Fruit fly (Drosophila melanogaster) whole organism, embryonic: ENCODE measurements around the gene CG14423.

ENCODE experiments used
- CG10267 ChIP-seq: fragments of 200-800 bp; sonication (Bioruptor generic); optimal IDR thresholded peaks from 2 replicates; lab custom pipeline; 2018; ENCODE audit warnings: missing biosample characterization, mild to moderate bottlenecking, missing genetic modification characterization, moderate library complexity
- CG10979 ChIP-seq: fragments of 200-800 bp; sonication (Bioruptor generic); optimal IDR thresholded peaks from 2 replicates; lab custom pipeline; 2018; ENCODE audit warnings: missing biosample characterization, mild to moderate bottlenecking, missing genetic modification characterization, moderate library complexity
- CG12391 ChIP-seq: fragments of 200-800 bp; sonication (Bioruptor generic); optimal IDR thresholded peaks from 3 replicates; lab custom pipeline; 2018; ENCODE audit warnings: missing biosample characterization, mild to moderate bottlenecking, missing genetic modification characterization, moderate library complexity
- CG13287 ChIP-seq: fragments of 200-800 bp; sonication (Bioruptor generic); IDR thresholded peaks from 2 replicates; pipeline ENCODE4 v1.3.6; 2022; ENCODE audit warnings: missing biosample characterization, missing genetic modification characterization; ENCODE audit not compliant: partially characterized antibody
- CG15601 ChIP-seq: fragments of 200-800 bp; sonication (Bioruptor generic); optimal IDR thresholded peaks from 3 replicates; lab custom pipeline; 2019; ENCODE audit warnings: missing biosample characterization, mild to moderate bottlenecking, missing genetic modification characterization, moderate library complexity
- CG1603 ChIP-seq: fragments of 200-800 bp; sonication (Bioruptor generic); optimal IDR thresholded peaks from 2 replicates; lab custom pipeline; 2019; ENCODE audit warnings: missing biosample characterization, mild to moderate bottlenecking, missing genetic modification characterization, moderate library complexity
- CG17385 ChIP-seq: fragments of 200-800 bp; sonication (Bioruptor generic); optimal IDR thresholded peaks from 3 replicates; lab custom pipeline; 2018; ENCODE audit warnings: missing biosample characterization, mild to moderate bottlenecking, missing genetic modification characterization
- CG18262 ChIP-seq: fragments of 200-800 bp; optimal IDR thresholded peaks from 3 replicates; lab custom pipeline; 2019; ENCODE audit warnings: missing biosample characterization, mild to moderate bottlenecking, missing genetic modification characterization, moderate library complexity
- CG18599 ChIP-seq: fragments of 200-800 bp; sonication (Bioruptor generic); optimal IDR thresholded peaks from 3 replicates; lab custom pipeline; 2017; ENCODE audit warnings: missing biosample characterization, missing genetic modification characterization, mild to moderate bottlenecking, moderate library complexity, missing genetic modification reagents
- CG2120 ChIP-seq: fragments of 200-800 bp; sonication (Bioruptor generic); optimal IDR thresholded peaks from 3 replicates; lab custom pipeline; 2016; ENCODE audit warnings: missing biosample characterization, missing genetic modification characterization
- CG2712 ChIP-seq: fragments of 200-800 bp; optimal IDR thresholded peaks from 3 replicates; lab custom pipeline; 2019; ENCODE audit warnings: missing biosample characterization, mild to moderate bottlenecking, missing genetic modification characterization, moderate library complexity
- CG31441 ChIP-seq: fragments of 200-800 bp; sonication (Bioruptor generic); IDR thresholded peaks from 2 replicates; pipeline ENCODE4 v1.3.6; 2022; ENCODE audit warnings: missing biosample characterization, missing genetic modification characterization
- CG3281 ChIP-seq: fragments of 200-800 bp; sonication (Bioruptor generic); optimal IDR thresholded peaks from 3 replicates; lab custom pipeline; 2017; ENCODE audit warnings: missing biosample characterization, mild to moderate bottlenecking, missing genetic modification characterization
- CG5180 ChIP-seq: fragments of 200-800 bp; sonication (Bioruptor generic); optimal IDR thresholded peaks from 3 replicates; lab custom pipeline; 2017; ENCODE audit warnings: missing biosample characterization, missing genetic modification characterization, mild to moderate bottlenecking, moderate library complexity, missing genetic modification reagents
- CG6689 ChIP-seq: fragments of 200-800 bp; sonication (Bioruptor generic); IDR thresholded peaks from 2 replicates; pipeline ENCODE4 v1.3.6; 2022; ENCODE audit warnings: missing biosample characterization, missing genetic modification characterization
- CG6813 ChIP-seq: fragments of 200-800 bp; sonication (Bioruptor generic); optimal IDR thresholded peaks from 2 replicates; lab custom pipeline; 2017; ENCODE audit warnings: missing biosample characterization, missing genetic modification characterization, mild to moderate bottlenecking, moderate library complexity, missing genetic modification reagents
- CG8089 ChIP-seq: fragments of 200-800 bp; sonication (Bioruptor generic); optimal IDR thresholded peaks from 3 replicates; lab custom pipeline; 2016; ENCODE audit warnings: missing biosample characterization, missing genetic modification characterization
- CG8281 ChIP-seq: fragments of 200-800 bp; sonication (Bioruptor generic); optimal IDR thresholded peaks from 2 replicates; lab custom pipeline; 2018; ENCODE audit warnings: missing biosample characterization, mild to moderate bottlenecking, missing genetic modification characterization, moderate library complexity
- CG8388 ChIP-seq: fragments of 200-800 bp; sonication (Bioruptor generic); optimal IDR thresholded peaks from 2 replicates; lab custom pipeline; 2019; ENCODE audit warnings: missing biosample characterization, mild to moderate bottlenecking, missing genetic modification characterization, moderate library complexity
- CG8944 ChIP-seq: fragments of 200-800 bp; sonication (Bioruptor generic); optimal IDR thresholded peaks from 3 replicates; lab custom pipeline; 2016; ENCODE audit warnings: missing biosample characterization, missing genetic modification characterization
- CoRest ChIP-seq: fragments of 200-800 bp; sonication (Bioruptor generic); optimal IDR thresholded peaks from 3 replicates; lab custom pipeline; 2018; ENCODE audit warnings: missing biosample characterization, mild to moderate bottlenecking, missing genetic modification characterization, moderate library complexity
- D ChIP-seq, 2 experiments: fragments of 200-800 bp in 1 of 2; fragments of >200 bp in 1 of 2; sonication (Bioruptor generic) in 1 of 2; optimal IDR thresholded peaks; 2 replicates in 1 of 2; 3 replicates in 1 of 2; lab custom pipeline; 2017; ENCODE audit warnings: mild to moderate bottlenecking in 1 of 2, missing biosample characterization in 1 of 2, missing genetic modification characterization in 1 of 2, missing genetic modification reagents in 1 of 2
- E2f2 ChIP-seq: fragments of 200-800 bp; sonication (Bioruptor generic); IDR thresholded peaks from 2 replicates; pipeline ENCODE4 v1.3.6; 2022; ENCODE audit warnings: missing biosample characterization, missing genetic modification characterization
- Fer1 ChIP-seq: fragments of 200-800 bp; sonication (Bioruptor generic); optimal IDR thresholded peaks from 2 replicates; lab custom pipeline; 2017; ENCODE audit warnings: missing biosample characterization, mild to moderate bottlenecking, missing genetic modification characterization
- H2.0 ChIP-seq: fragments of 200-800 bp; sonication (Bioruptor generic); IDR thresholded peaks from 2 replicates; pipeline ENCODE4 v1.3.6; 2022; ENCODE audit warnings: missing biosample characterization, missing genetic modification characterization
- HHEX ChIP-seq: fragments of 200-800 bp; sonication (Bioruptor generic); optimal IDR thresholded peaks from 3 replicates; lab custom pipeline; 2017; ENCODE audit warnings: missing biosample characterization, mild to moderate bottlenecking, missing genetic modification characterization, missing genetic modification reagents
- Ptx1 ChIP-seq: fragments of 200-800 bp; sonication (Bioruptor generic); IDR thresholded peaks from 2 replicates; pipeline ENCODE4 v1.3.6; 2022; ENCODE audit warnings: missing biosample characterization, missing genetic modification characterization
- Sox100B ChIP-seq: fragments of 200-800 bp; sonication (Bioruptor generic); optimal IDR thresholded peaks from 3 replicates; lab custom pipeline; 2018; ENCODE audit warnings: missing biosample characterization, mild to moderate bottlenecking, missing genetic modification characterization
- Ssrp ChIP-seq: fragments of 200-800 bp; sonication (Bioruptor generic); optimal IDR thresholded peaks from 2 replicates; lab custom pipeline; 2018; ENCODE audit warnings: missing biosample characterization, mild to moderate bottlenecking, missing genetic modification characterization, moderate library complexity
- ab ChIP-seq: fragments of 200-800 bp; sonication (Bioruptor generic); optimal IDR thresholded peaks from 2 replicates; lab custom pipeline; 2016; ENCODE audit warnings: missing biosample characterization, missing genetic modification characterization
- ase ChIP-seq: fragments of 200-800 bp; sonication (Bioruptor generic); IDR thresholded peaks from 3 replicates; pipeline ENCODE4 v1.3.6; 2022; ENCODE audit warnings: missing biosample characterization, missing genetic modification characterization
- caup ChIP-seq: fragments of 200-800 bp; sonication (Bioruptor generic); optimal IDR thresholded peaks from 3 replicates; lab custom pipeline; 2017; ENCODE audit warnings: missing biosample characterization, mild to moderate bottlenecking, missing genetic modification characterization, moderate library complexity; ENCODE audit not compliant: severe bottlenecking
- ci ChIP-seq: fragments of 200-800 bp; sonication (Bioruptor generic); IDR thresholded peaks from 3 replicates; pipeline ENCODE4 v1.3.6; 2022; ENCODE audit warnings: missing biosample characterization, missing genetic modification characterization
- cwo ChIP-seq: fragments of 200-800 bp; sonication (Bioruptor generic); optimal IDR thresholded peaks from 3 replicates; lab custom pipeline; 2017; ENCODE audit warnings: missing biosample characterization, missing genetic modification characterization, mild to moderate bottlenecking, moderate library complexity, missing genetic modification reagents
- dmrt99B ChIP-seq: fragments of 200-800 bp; sonication (Bioruptor generic); optimal IDR thresholded peaks from 2 replicates; lab custom pipeline; 2018; ENCODE audit warnings: missing biosample characterization, mild to moderate bottlenecking, missing genetic modification characterization, moderate library complexity
- fd96Cb ChIP-seq: fragments of 200-800 bp; sonication (Bioruptor generic); optimal IDR thresholded peaks from 2 replicates; lab custom pipeline; 2018; ENCODE audit warnings: missing biosample characterization, mild to moderate bottlenecking, missing genetic modification characterization, moderate library complexity
- gem ChIP-seq: fragments of 200-800 bp; sonication (Bioruptor generic); optimal IDR thresholded peaks from 2 replicates; lab custom pipeline; 2019; ENCODE audit warnings: missing biosample characterization, mild to moderate bottlenecking, missing genetic modification characterization, moderate library complexity
- grau ChIP-seq: fragments of 200-800 bp; optimal IDR thresholded peaks from 3 replicates; lab custom pipeline; 2019; ENCODE audit warnings: missing biosample characterization, mild to moderate bottlenecking, missing genetic modification characterization, moderate library complexity
- gsb-n ChIP-seq: fragments of 200-800 bp; sonication (Bioruptor generic); optimal IDR thresholded peaks from 3 replicates; lab custom pipeline; 2018; ENCODE audit warnings: missing biosample characterization, mild to moderate bottlenecking, missing genetic modification characterization
- kah ChIP-seq: fragments of 200-800 bp; sonication (Bioruptor generic); optimal IDR thresholded peaks from 2 replicates; lab custom pipeline; 2018; ENCODE audit warnings: missing biosample characterization, mild to moderate bottlenecking, missing genetic modification characterization
- nerfin-1 ChIP-seq: fragments of 200-800 bp; sonication (Bioruptor generic); optimal IDR thresholded peaks from 3 replicates; lab custom pipeline; 2019; ENCODE audit warnings: missing biosample characterization, mild to moderate bottlenecking, missing genetic modification characterization, moderate library complexity
- nmo ChIP-seq: fragments of 200-800 bp; sonication (Bioruptor generic); optimal IDR thresholded peaks from 2 replicates; lab custom pipeline; 2018; ENCODE audit warnings: missing biosample characterization, mild to moderate bottlenecking, missing genetic modification characterization, moderate library complexity
- phol ChIP-seq: fragments of 200-800 bp; sonication (Bioruptor generic); optimal IDR thresholded peaks from 3 replicates; lab custom pipeline; 2018; ENCODE audit warnings: missing biosample characterization, mild to moderate bottlenecking, missing genetic modification characterization, moderate library complexity
- row ChIP-seq: fragments of 200-800 bp; sonication (Bioruptor generic); IDR thresholded peaks from 3 replicates; pipeline ENCODE4 v1.3.6; 2022; ENCODE audit warnings: missing biosample characterization, missing genetic modification characterization
- sens ChIP-seq: fragments of 200-800 bp; sonication (Bioruptor generic); peaks from one replicate; lab custom pipeline; 2016; ENCODE audit warnings: missing biosample characterization, missing genetic modification characterization
- vvl ChIP-seq: fragments of 200-800 bp; sonication (Bioruptor generic); IDR thresholded peaks from 2 replicates; pipeline ENCODE4 v1.3.6; 2022; ENCODE audit warnings: missing biosample characterization, missing genetic modification characterization
- zf30C ChIP-seq: fragments of 200-800 bp; sonication (Bioruptor generic); optimal IDR thresholded peaks from 3 replicates; lab custom pipeline; 2018; ENCODE audit warnings: missing biosample characterization, mild to moderate bottlenecking, missing genetic modification characterization

The CG14423 gene

dm6 chrX:2949114-2949513, 3.9 kb downstream of the CG14423 start (continued):
- TF ChIP-seq CG15601 (tag; lab: Kevin White, UChicago) (no peak), HHEX (GFP tag; lab: Kevin White, UChicago) (no peak), caup (no peak)
- TF ChIP-seq, all 482 proteins: peak for 47

- TF ChIP-seq cwo (GFP tag; lab: Kevin White, UChicago) (peak; percentile 1), CG18262 (peak; percentile 51), nerfin-1 (tag; lab: Kevin White, UChicago) (peak; percentile 21), CG10267 (tag; lab: Kevin White, UChicago) (peak; percentile 26), CoRest (tag; lab: Kevin White, UChicago) (peak; percentile 19), CG31441 (GFP tag; lab: Robert Waterston, UW) (peak; percentile 68), Sox100B (GFP tag; lab: Kevin White, UChicago) (peak; percentile 18), phol (tag; lab: Kevin White, UChicago) (peak; percentile 43), gsb-n (tag; lab: Kevin White, UChicago) (peak; percentile 22), CG12391 (tag; lab: Kevin White, UChicago) (peak; percentile 37), vvl (GFP tag; lab: Robert Waterston, UW) (0 out of 2 replicates have a peak, but pooled peaks have one; percentile 18), CG1603 (tag; lab: Kevin White, UChicago) (no peak), ase (GFP tag; lab: Robert Waterston, UW) (no peak), gem (tag; lab: Kevin White, UChicago) (peak; percentile 68), CG17385 (GFP tag; lab: Kevin White, UChicago) (peak; percentile 20), CG18599 (peak; percentile 58), CG5180 (GFP tag; lab: Kevin White, UChicago) (peak; percentile 19), CG6689 (0 out of 2 replicates have a peak, but pooled peaks have one; percentile 22), zf30C (GFP tag; lab: Kevin White, UChicago) (peak; percentile 22), CG8089 (GFP tag; lab: Kevin White, UChicago) (no peak), Fer1 (GFP tag; lab: Kevin White, UChicago) (peak; percentile 42), ci (GFP tag; lab: Robert Waterston, UW) (0 out of 3 replicates have a peak, but pooled peaks have one; percentile 38), nmo (GFP tag; lab: Kevin White, UChicago) (peak; percentile 50), kah (no peak), CG8281 (tag; lab: Kevin White, UChicago) (peak; percentile 4), CG6813 (GFP tag; lab: Kevin White, UChicago) (peak; percentile 26), CG8388 (GFP tag; lab: Kevin White, UChicago) (peak; percentile 29), H2.0 (GFP tag; lab: Robert Waterston, UW) (no peak), row (GFP tag; lab: Robert Waterston, UW) (peak; percentile 69), D (optimal IDR thresholded peaks at IDR 0.05; lab: Kevin White, UChicago) (no peak), D (GFP tag; optimal IDR thresholded peaks at IDR 0.05; lab: Kevin White, UChicago) (peak; percentile 32), CG13287 (GFP tag; lab: Robert Waterston, UW) (no peak), grau (peak; percentile 52), fd96Cb (peak; percentile 46), CG2712 (tag; lab: Kevin White, UChicago) (peak; percentile 55), dmrt99B (tag; lab: Kevin White, UChicago) (peak; percentile 54), CG10979 (tag; lab: Kevin White, UChicago) (peak; percentile 46), E2f2 (GFP tag; lab: Robert Waterston, UW) (peak; percentile 13; the same call in 1 of the 2 replicates), CG3281 (peak; percentile 9), Ssrp (tag; lab: Kevin White, UChicago) (peak; percentile 9), sens (GFP tag; lab: Kevin White, UChicago) (peak; percentile 49), Ptx1 (GFP tag; lab: Robert Waterston, UW) (peak; percentile 41; the same call in 1 of the 2 replicates), CG8944 (no peak), ab (GFP tag; lab: Kevin White, UChicago) (no peak), CG2120 (GFP tag; lab: Kevin White, UChicago) (peak; percentile 6)
Observed at dm6 chrX:2951637-2952036, 6.4 kb downstream of the CG14423 start.
